Worm (Caenorhabditis elegans) whole organism, L4 larva: ENCODE measurements around the gene tut-1.
A peak's percentile ranks its signal among the peaks of the same experiment; 100 is the strongest.

Experiments used
- F44E2.7 ChIP-seq: fragments of 200-800 bp; sonication (Bioruptor generic); IDR thresholded peaks from 2 replicates; pipeline ENCODE4 v2.1.2; 2022; ENCODE audit warnings: missing genetic modification characterization, missing compliant biosample characterization
- F49E8.2 ChIP-seq: sonication (generic microtip); optimal IDR thresholded peaks from 2 replicates; lab custom pipeline; 2016; ENCODE audit warnings: missing compliant biosample characterization, mild to moderate bottlenecking, missing genetic modification characterization, borderline replicate concordance
- T20F7.1 ChIP-seq: fragments of 200-800 bp; sonication (Bioruptor generic); optimal IDR thresholded peaks from 2 replicates; lab custom pipeline; 2018; ENCODE audit warnings: mild to moderate bottlenecking, missing genetic modification characterization, missing compliant biosample characterization
- Y5F2A.4 ChIP-seq: fragments of 200-800 bp; sonication (Bioruptor generic); optimal IDR thresholded peaks from 2 replicates; lab custom pipeline; 2018; ENCODE audit warnings: mild to moderate bottlenecking, missing genetic modification characterization, missing compliant biosample characterization
- ZK546.5 ChIP-seq, 2 experiments: sonication (generic microtip); optimal IDR thresholded peaks; 2 replicates each; lab custom pipeline; 2017; ENCODE audit warnings: missing biosample characterization in 2 of 2, missing genetic modification characterization in 2 of 2
- ama-1 ChIP-seq: fragments of 150-350 bp; optimal IDR thresholded peaks from 2 replicates; lab custom pipeline; 2014; ENCODE audit warnings: inconsistent platforms, mixed read lengths
- attf-4 ChIP-seq: sonication (generic microtip); optimal IDR thresholded peaks from 3 replicates; lab custom pipeline; 2017; ENCODE audit warnings: missing biosample characterization, missing genetic modification characterization
- ceh-20 ChIP-seq: fragments of 200-800 bp; sonication (Bioruptor generic); IDR thresholded peaks from 2 replicates; pipeline ENCODE4 v1.3.6; 2022; ENCODE audit warnings: missing genetic modification reagents, missing genetic modification characterization, missing compliant biosample characterization
- ceh-82 ChIP-seq: sonication (generic microtip); optimal IDR thresholded peaks from 2 replicates; lab custom pipeline; 2017; ENCODE audit warnings: missing biosample characterization, missing genetic modification characterization
- ces-1 ChIP-seq: fragments of 150-350 bp; sonication (generic microtip); optimal IDR thresholded peaks from 4 replicates; lab custom pipeline; 2014; ENCODE audit warnings: missing biosample characterization, missing genetic modification reagents, missing genetic modification characterization
- ctbp-1 ChIP-seq: fragments of 200-800 bp; sonication (Bioruptor generic); IDR thresholded peaks from 2 replicates; pipeline ENCODE4 v1.3.6; 2022; ENCODE audit warnings: missing genetic modification reagents, missing genetic modification characterization, missing compliant biosample characterization
- daf-19 ChIP-seq: fragments of 200-800 bp; sonication (Bioruptor generic); conservative IDR thresholded peaks from 2 replicates; pipeline ENCODE4 v1.3.6; 2022; ENCODE audit warnings: missing genetic modification characterization, missing compliant biosample characterization
- daf-8 ChIP-seq: fragments of 200-800 bp; sonication (Bioruptor generic); IDR thresholded peaks from 2 replicates; pipeline ENCODE4 v1.3.6; 2022; ENCODE audit warnings: missing genetic modification characterization, missing compliant biosample characterization
- dmd-8 ChIP-seq: fragments of 200-800 bp; sonication (Bioruptor generic); IDR thresholded peaks from 2 replicates; pipeline ENCODE4 v1.3.6; 2022; ENCODE audit warnings: missing genetic modification characterization, missing compliant biosample characterization
- dmd-9 ChIP-seq: fragments of 200-800 bp; sonication (Bioruptor generic); IDR thresholded peaks from 2 replicates; pipeline ENCODE4 v1.3.6; 2022; ENCODE audit warnings: missing genetic modification reagents, missing genetic modification characterization, missing compliant biosample characterization
- dpl-1 ChIP-seq: fragments of 150-350 bp; optimal IDR thresholded peaks from 2 replicates; lab custom pipeline; 2014; ENCODE audit warnings: missing biosample characterization, missing genetic modification reagents, missing genetic modification characterization
- dve-1 ChIP-seq: sonication (generic microtip); optimal IDR thresholded peaks from 2 replicates; lab custom pipeline; 2017; ENCODE audit warnings: antibody characterized with exemption, mild to moderate bottlenecking, missing genetic modification characterization, missing compliant biosample characterization; ENCODE audit not compliant: insufficient read depth
- egl-43 ChIP-seq: fragments of 200-800 bp; sonication (Bioruptor generic); IDR thresholded peaks from 2 replicates; pipeline ENCODE4 v1.3.6; 2022; ENCODE audit warnings: missing genetic modification reagents, missing genetic modification characterization, missing compliant biosample characterization
- fkh-10 ChIP-seq: fragments of 150-350 bp; optimal IDR thresholded peaks from 2 replicates; lab custom pipeline; 2014; ENCODE audit warnings: missing biosample characterization, missing genetic modification reagents, missing genetic modification characterization
- fos-1 ChIP-seq: fragments of 150-350 bp; optimal IDR thresholded peaks from 2 replicates; lab custom pipeline; 2014; ENCODE audit warnings: missing biosample characterization, missing genetic modification characterization
- gei-8 ChIP-seq: fragments of 200-800 bp; sonication (Bioruptor generic); optimal IDR thresholded peaks from 2 replicates; lab custom pipeline; 2018; ENCODE audit warnings: mild to moderate bottlenecking, missing genetic modification characterization, missing compliant biosample characterization
- lin-1 ChIP-seq: fragments of 200-800 bp; sonication (Bioruptor generic); IDR thresholded peaks from 2 replicates; pipeline ENCODE4 v1.3.6; 2022; ENCODE audit warnings: missing genetic modification reagents, missing genetic modification characterization, missing compliant biosample characterization
- lin-13 ChIP-seq: fragments of 150-350 bp; optimal IDR thresholded peaks from 2 replicates; lab custom pipeline; 2014; ENCODE audit warnings: missing biosample characterization, missing genetic modification reagents, missing genetic modification characterization
- lsy-2 ChIP-seq, 2 experiments: fragments of 150-350 bp in 1 of 2; sonication (generic microtip) in 1 of 2; optimal IDR thresholded peaks; 2 replicates each; lab custom pipeline; 2014 to 2017; ENCODE audit warnings: missing biosample characterization in 2 of 2, missing genetic modification characterization in 2 of 2
- madf-5 ChIP-seq, 2 experiments: fragments of 200-800 bp; sonication (Bioruptor generic); IDR thresholded peaks; 2 replicates each; pipeline ENCODE4 v1.3.6; 2022; ENCODE audit warnings: missing compliant biosample characterization in 2 of 2, missing genetic modification characterization in 2 of 2
- mdl-1 ChIP-seq, 2 experiments: fragments of 150-350 bp in 1 of 2; sonication (generic microtip) in 1 of 2; optimal IDR thresholded peaks; 2 replicates each; lab custom pipeline; 2014 to 2017; ENCODE audit warnings: missing biosample characterization in 2 of 2, missing genetic modification characterization in 2 of 2
- mdt-29 ChIP-seq: fragments of 200-800 bp; sonication (Bioruptor generic); IDR thresholded peaks from 2 replicates; pipeline ENCODE4 v1.3.6; 2022; ENCODE audit warnings: missing genetic modification reagents, missing genetic modification characterization, missing compliant biosample characterization
- mes-2 ChIP-seq: sonication (generic microtip); optimal IDR thresholded peaks from 2 replicates; lab custom pipeline; 2016; ENCODE audit warnings: missing genotype, mild to moderate bottlenecking, missing genetic modification characterization, missing compliant biosample characterization; ENCODE audit not compliant: poor library complexity, severe bottlenecking
- mxl-2 ChIP-seq: fragments of 200-800 bp; sonication (Bioruptor generic); conservative IDR thresholded peaks from 2 replicates; pipeline ENCODE4 v1.3.6; 2022; ENCODE audit warnings: missing genetic modification reagents, missing genetic modification characterization, missing compliant biosample characterization
- mxl-3 ChIP-seq: fragments of 200-800 bp; sonication (Bioruptor generic); optimal IDR thresholded peaks from 2 replicates; lab custom pipeline; 2018; ENCODE audit warnings: mild to moderate bottlenecking, missing genetic modification characterization, missing compliant biosample characterization
- nhr-102 ChIP-seq: sonication (generic microtip); optimal IDR thresholded peaks from 2 replicates; lab custom pipeline; 2016; ENCODE audit warnings: mild to moderate bottlenecking, missing genetic modification characterization, moderate library complexity, missing compliant biosample characterization
- nhr-11 ChIP-seq: fragments of 150-350 bp; optimal IDR thresholded peaks from 2 replicates; lab custom pipeline; 2014; ENCODE audit warnings: missing biosample characterization, missing genetic modification characterization
- nhr-25 ChIP-seq: sonication (generic microtip); optimal IDR thresholded peaks from 2 replicates; lab custom pipeline; 2017; ENCODE audit warnings: missing genetic modification characterization, mild to moderate bottlenecking, missing compliant biosample characterization, antibody characterized with exemption, moderate library complexity, borderline replicate concordance; ENCODE audit not compliant: insufficient read depth
- nhr-28 ChIP-seq: fragments of 150-350 bp; optimal IDR thresholded peaks from 2 replicates; lab custom pipeline; 2014; ENCODE audit warnings: missing biosample characterization, missing genetic modification characterization
- nhr-41 ChIP-seq: fragments of 200-800 bp; sonication (Bioruptor generic); IDR thresholded peaks from 2 replicates; pipeline ENCODE4 v1.3.6; 2022; ENCODE audit warnings: missing genetic modification reagents, missing genetic modification characterization, missing compliant biosample characterization
- nhr-42 ChIP-seq: fragments of 200-800 bp; sonication (Bioruptor generic); IDR thresholded peaks from 2 replicates; pipeline ENCODE4 v1.3.6; 2022; ENCODE audit warnings: missing genetic modification characterization, missing compliant biosample characterization
- nhr-76 ChIP-seq: fragments of 150-350 bp; optimal IDR thresholded peaks from 2 replicates; lab custom pipeline; 2014; ENCODE audit warnings: missing biosample characterization, missing genetic modification characterization
- pqm-1 ChIP-seq: sonication (generic microtip); optimal IDR thresholded peaks from 2 replicates; lab custom pipeline; 2017; ENCODE audit warnings: missing biosample characterization, missing genetic modification characterization
- rbr-2 ChIP-seq: sonication (generic microtip); optimal IDR thresholded peaks from 2 replicates; lab custom pipeline; 2016; ENCODE audit warnings: missing genotype, missing genetic modification characterization, missing compliant biosample characterization
- saeg-2 ChIP-seq: fragments of 200-800 bp; sonication (Bioruptor generic); IDR thresholded peaks from 2 replicates; pipeline ENCODE4 v1.3.6; 2022; ENCODE audit warnings: missing genetic modification reagents, missing genetic modification characterization, missing compliant biosample characterization
- sdz-12 ChIP-seq: fragments of 200-800 bp; sonication (Bioruptor generic); optimal IDR thresholded peaks from 2 replicates; lab custom pipeline; 2018; ENCODE audit warnings: mild to moderate bottlenecking, missing genetic modification characterization, missing compliant biosample characterization
- set-16 ChIP-seq: fragments of 200-800 bp; sonication (Bioruptor generic); IDR thresholded peaks from 2 replicates; pipeline ENCODE4 v1.3.6; 2022; ENCODE audit warnings: missing genetic modification reagents, missing genetic modification characterization, missing compliant biosample characterization
- skn-1 ChIP-seq: fragments of 150-350 bp; optimal IDR thresholded peaks from 2 replicates; lab custom pipeline; 2014; ENCODE audit warnings: missing biosample characterization, missing genetic modification characterization
- snpc-1.2 ChIP-seq: fragments of 200-800 bp; sonication (Bioruptor generic); IDR thresholded peaks from 2 replicates; pipeline ENCODE4 v1.3.6; 2022; ENCODE audit warnings: missing genetic modification reagents, missing genetic modification characterization, missing compliant biosample characterization
- tra-1 ChIP-seq: fragments of 200-800 bp; sonication (Bioruptor generic); IDR thresholded peaks from 2 replicates; pipeline ENCODE4 v1.3.6; 2022; ENCODE audit warnings: missing genetic modification reagents, missing genetic modification characterization, missing compliant biosample characterization
- unc-130 ChIP-seq: sonication (generic microtip); optimal IDR thresholded peaks from 2 replicates; lab custom pipeline; 2016; ENCODE audit warnings: missing genetic modification reagents, missing genetic modification characterization, missing compliant biosample characterization
- zag-1 ChIP-seq: fragments of 150-350 bp; optimal IDR thresholded peaks from 2 replicates; lab custom pipeline; 2014; ENCODE audit warnings: missing biosample characterization, missing genetic modification characterization
- zfp-2 ChIP-seq: sonication (generic microtip); optimal IDR thresholded peaks from 2 replicates; lab custom pipeline; 2016; ENCODE audit warnings: mild to moderate bottlenecking, missing genetic modification characterization, missing compliant biosample characterization
- zfp-3 ChIP-seq: fragments of 200-800 bp; sonication (Bioruptor generic); conservative IDR thresholded peaks from 2 replicates; pipeline ENCODE4 v1.3.6; 2022; ENCODE audit warnings: missing genetic modification reagents, missing genetic modification characterization, missing compliant biosample characterization
- zip-2 ChIP-seq: fragments of 150-350 bp; optimal IDR thresholded peaks from 2 replicates; lab custom pipeline; 2014; ENCODE audit warnings: missing biosample characterization, missing genetic modification characterization

The tut-1 gene

DNA sequence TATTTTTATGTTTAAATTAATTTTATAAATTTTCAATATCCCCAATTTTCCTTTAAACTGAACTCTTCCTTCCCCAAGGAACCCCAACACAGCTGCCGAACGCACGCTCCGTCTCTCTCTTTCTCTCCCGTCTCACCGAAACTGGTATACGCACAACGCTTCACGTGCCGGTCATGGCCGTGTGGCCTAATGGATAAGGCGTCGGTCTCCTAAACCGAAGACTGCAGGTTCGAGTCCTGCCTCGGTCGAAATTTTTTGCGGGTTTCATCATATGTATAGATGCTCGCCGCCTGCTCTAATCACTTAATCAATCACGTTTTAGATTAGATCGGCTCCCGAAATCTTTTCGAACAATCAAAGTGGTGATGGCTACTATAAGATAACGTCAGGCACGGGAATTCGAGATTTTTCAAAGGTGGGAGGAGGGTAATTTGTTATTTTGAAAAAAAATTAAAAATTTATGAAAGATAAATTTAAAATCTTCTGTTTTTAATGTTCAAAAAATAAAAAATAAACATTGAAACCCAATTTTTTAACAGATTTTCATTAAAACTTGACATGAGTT lies 22.4 kb upstream of the tut-1 start (continued):
- TF ChIP-seq madf-5 (GFP tag; IDR thresholded peaks at IDR 0.05; lab: Robert Waterston, UW) (peak in 1 of 2 experiments; percentile 81; a peak in 1 of 4 replicates), F44E2.7 (GFP tag; lab: Robert Waterston, UW) (0 out of 2 replicates have a peak, but pooled peaks have one; percentile 67), zip-2 (tag; lab: Kevin White, UChicago) (no peak), nhr-76 (tag; lab: Kevin White, UChicago) (no peak), zfp-3 (no peak; the same call in 1 of the 2 replicates), ama-1 (no peak), fkh-10 (GFP tag; lab: Kevin White, UChicago) (peak; percentile 37), zfp-2 (peak; percentile 43), mdt-29 (GFP tag; lab: Robert Waterston, UW) (0 out of 2 replicates have a peak, but pooled peaks have one; percentile 41), ces-1 (GFP tag; lab: Kevin White, UChicago) (no peak), snpc-1.2 (GFP tag; lab: Robert Waterston, UW) (peak; percentile 84), mxl-3 (GFP tag; lab: Kevin White, UChicago) (peak; percentile 72), nhr-102 (tag; lab: Kevin White, UChicago) (no peak), dmd-9 (GFP tag; lab: Robert Waterston, UW) (0 out of 2 replicates have a peak, but pooled peaks have one; percentile 51), lsy-2 (tag; optimal IDR thresholded peaks at IDR 0.05; lab: Kevin White, UChicago) (no peak), dpl-1 (GFP tag; lab: Kevin White, UChicago) (no peak), mes-2 (tag; lab: Kevin White, UChicago) (peak; percentile 79), F49E8.2 (tag; lab: Kevin White, UChicago) (no peak), mdl-1 (tag; optimal IDR thresholded peaks at IDR 0.05; lab: Kevin White, UChicago) (peak; percentile 63 to 97), nhr-41 (GFP tag; lab: Robert Waterston, UW) (peak; percentile 56; the same call in 1 of the 2 replicates), dmd-8 (GFP tag; lab: Robert Waterston, UW) (peak; percentile 86), pqm-1 (tag; lab: Kevin White, UChicago) (no peak), lin-13 (GFP tag; lab: Kevin White, UChicago) (peak; percentile 17), skn-1 (tag; lab: Kevin White, UChicago) (no peak), attf-4 (tag; lab: Kevin White, UChicago) (no peak), rbr-2 (tag; lab: Kevin White, UChicago) (peak; percentile 60), gei-8 (GFP tag; lab: Kevin White, UChicago) (peak; percentile 40), sdz-12 (GFP tag; lab: Kevin White, UChicago) (peak; percentile 49), ZK546.5 (tag; optimal IDR thresholded peaks at IDR 0.05; lab: Kevin White, UChicago) (no peak), lin-1 (GFP tag; lab: Robert Waterston, UW) (peak; percentile 68; the same call in 1 of the 2 replicates), dve-1 (tag; lab: Kevin White, UChicago) (no peak), set-16 (GFP tag; lab: Robert Waterston, UW) (peak; percentile 57), nhr-42 (no peak), tra-1 (peak; percentile 77; the same call in 1 of the 2 replicates), ctbp-1 (GFP tag; lab: Robert Waterston, UW) (peak; percentile 76), daf-8 (GFP tag; lab: Robert Waterston, UW) (no peak), zag-1 (no peak), ceh-20 (peak; percentile 71), ceh-82 (tag; lab: Kevin White, UChicago) (no peak), nhr-25 (tag; lab: Kevin White, UChicago) (no peak), nhr-28 (tag; lab: Kevin White, UChicago) (peak; percentile 8), saeg-2 (GFP tag; lab: Robert Waterston, UW) (no peak), Y5F2A.4 (GFP tag; lab: Kevin White, UChicago) (peak; percentile 22), daf-19 (GFP tag; lab: Robert Waterston, UW) (peak; percentile 51; the same call in 1 of the 2 replicates), unc-130 (GFP tag; lab: Kevin White, UChicago) (peak; percentile 62), mxl-2 (GFP tag; lab: Robert Waterston, UW) (no peak), egl-43 (GFP tag; lab: Robert Waterston, UW) (peak; percentile 92), T20F7.1 (GFP tag; lab: Kevin White, UChicago) (no peak), fos-1 (tag; lab: Kevin White, UChicago) (no peak), nhr-11 (tag; lab: Kevin White, UChicago) (peak; percentile 62)
